Fruit fly (Drosophila melanogaster): ENCODE measurements around the gene Nepl11.

The Nepl11 gene

dm6 chr3R:4307664-4308416 lies 13.2 kb upstream of the Nepl11 start, which contains the start of gene MP1:
MP1 (plus strand) TSS chr3R:4307908.
- TF ChIP-seq psq (optimal IDR thresholded peaks at IDR 0.05) (no peak), EcR (GFP tag; optimal IDR thresholded peaks at IDR 0.05) (no peak), CG8478 (optimal IDR thresholded peaks at IDR 0.05) (no peak), Dll (optimal IDR thresholded peaks at IDR 0.05) (no peak), pan (optimal IDR thresholded peaks at IDR 0.05) (no peak), usp (GFP tag; optimal IDR thresholded peaks at IDR 0.05) (no peak)

- no peak for TF ChIP-seq Dll (optimal IDR thresholded peaks at IDR 0.05)
These were observed 6.8 kb upstream of the Nepl11 start for dm6 chr3R:4301485-4301884.

DNA sequence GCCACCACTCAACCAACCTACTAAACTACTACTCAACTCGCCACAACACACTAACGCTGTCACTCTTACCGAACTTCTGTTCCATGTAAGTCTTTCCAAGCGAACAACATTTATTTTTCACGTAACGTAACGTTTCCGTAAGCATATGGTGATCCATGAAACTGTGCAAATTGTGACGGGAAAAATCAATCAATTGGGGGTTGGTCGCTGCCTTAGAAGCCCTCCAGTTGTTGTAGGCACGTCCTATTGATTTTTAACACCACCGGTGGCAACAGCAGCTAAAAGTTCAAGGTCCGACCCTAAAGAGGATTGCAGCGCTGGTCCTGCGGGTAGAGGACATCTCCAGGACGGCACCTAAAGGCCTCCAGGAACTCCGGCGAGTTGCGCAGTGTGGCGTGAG lies 2.5 kb downstream of the Nepl11 start:
- TF ChIP-seq Dll (optimal IDR thresholded peaks at IDR 0.05) (no peak), pan (optimal IDR thresholded peaks at IDR 0.05) (no peak), psq (optimal IDR thresholded peaks at IDR 0.05) (no peak), CG8478 (optimal IDR thresholded peaks at IDR 0.05) (no peak), usp (GFP tag; optimal IDR thresholded peaks at IDR 0.05) (no peak), EcR (GFP tag; optimal IDR thresholded peaks at IDR 0.05) (no peak)

- TF ChIP-seq Dll (optimal IDR thresholded peaks at IDR 0.05) (no peak), pan (optimal IDR thresholded peaks at IDR 0.05) (no peak)
These were observed 3.4 kb downstream of the Nepl11 start for dm6 chr3R:4291289-4291688.

- TF ChIP-seq Dll (optimal IDR thresholded peaks at IDR 0.05) (no peak), usp (GFP tag; optimal IDR thresholded peaks at IDR 0.05) (no peak), EcR (GFP tag; optimal IDR thresholded peaks at IDR 0.05) (no peak), pan (optimal IDR thresholded peaks at IDR 0.05) (no peak), psq (optimal IDR thresholded peaks at IDR 0.05) (no peak), CG8478 (optimal IDR thresholded peaks at IDR 0.05) (no peak)
These were observed 10.2 kb downstream of the Nepl11 start for dm6 chr3R:4284376-4284953.

DNA sequence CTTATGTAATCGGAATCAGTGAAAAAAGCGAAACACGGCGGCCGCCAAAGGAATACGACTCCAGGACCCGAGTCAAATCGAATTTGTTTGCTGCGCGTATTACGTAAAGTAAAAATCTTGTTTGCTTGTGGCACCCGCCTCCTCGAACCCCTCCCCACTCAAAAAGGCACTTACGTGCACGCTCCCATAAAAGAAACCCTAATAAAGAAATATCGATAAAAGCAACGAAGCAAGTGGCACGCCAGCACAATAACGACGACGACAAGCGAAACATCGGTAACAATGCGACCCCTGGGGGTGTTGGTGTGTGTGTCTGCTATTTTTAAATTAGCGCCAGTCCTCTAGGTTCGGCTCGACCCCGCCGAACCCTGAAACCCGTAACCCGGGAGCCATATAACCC lies 12.4 kb downstream of the Nepl11 start:
- no peak for TF ChIP-seq Dll (optimal IDR thresholded peaks at IDR 0.05)
- TF ChIP-seq psq (optimal IDR thresholded peaks at IDR 0.05) = no peak
- TF ChIP-seq CG8478 (optimal IDR thresholded peaks at IDR 0.05) = no peak
- TF ChIP-seq pan (optimal IDR thresholded peaks at IDR 0.05) = no peak
- no peak for TF ChIP-seq usp (GFP tag; optimal IDR thresholded peaks at IDR 0.05)
- no peak for TF ChIP-seq EcR (GFP tag; optimal IDR thresholded peaks at IDR 0.05)

DNA sequence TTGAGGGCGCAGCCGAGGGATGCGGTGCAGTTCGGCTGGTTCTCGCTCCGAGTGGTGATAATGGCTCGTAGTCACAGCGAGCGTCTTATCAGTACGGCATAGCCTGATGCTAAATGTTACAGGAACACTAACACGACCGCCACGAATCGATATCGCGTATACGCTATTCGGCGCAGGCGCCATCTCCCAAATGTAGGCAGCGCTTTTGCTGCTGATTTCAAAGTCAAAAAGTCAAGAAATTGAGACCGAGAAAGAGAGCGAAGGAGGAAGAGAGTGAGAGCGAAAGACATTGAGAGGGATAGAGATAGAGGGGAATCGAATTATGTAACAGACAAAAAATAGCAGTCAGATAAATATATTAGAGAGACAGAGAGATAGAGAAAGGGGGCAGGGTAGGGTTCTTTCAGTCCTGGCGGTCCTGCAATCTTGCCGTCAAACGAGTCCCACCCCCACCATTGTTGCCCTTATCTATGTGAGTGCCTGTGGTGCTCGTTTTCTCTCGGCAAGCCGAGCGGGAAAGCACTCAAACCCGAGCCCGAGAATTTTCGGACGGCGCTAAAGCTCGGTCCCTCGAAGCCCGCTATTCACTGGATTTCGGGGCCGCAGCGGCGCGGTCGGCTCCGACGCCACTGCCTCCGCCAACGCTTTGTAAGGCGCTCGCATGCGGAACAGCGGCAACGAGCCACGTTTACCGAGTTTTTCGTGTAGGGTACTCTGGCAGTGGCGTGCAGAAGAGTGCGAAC lies 13.3 kb downstream of the Nepl11 start:
- TF ChIP-seq psq (optimal IDR thresholded peaks at IDR 0.05) (no peak), usp (GFP tag; optimal IDR thresholded peaks at IDR 0.05) (no peak), pan (optimal IDR thresholded peaks at IDR 0.05) (no peak), Dll (optimal IDR thresholded peaks at IDR 0.05) (no peak), CG8478 (optimal IDR thresholded peaks at IDR 0.05) (no peak), EcR (GFP tag; optimal IDR thresholded peaks at IDR 0.05) (no peak)

DNA sequence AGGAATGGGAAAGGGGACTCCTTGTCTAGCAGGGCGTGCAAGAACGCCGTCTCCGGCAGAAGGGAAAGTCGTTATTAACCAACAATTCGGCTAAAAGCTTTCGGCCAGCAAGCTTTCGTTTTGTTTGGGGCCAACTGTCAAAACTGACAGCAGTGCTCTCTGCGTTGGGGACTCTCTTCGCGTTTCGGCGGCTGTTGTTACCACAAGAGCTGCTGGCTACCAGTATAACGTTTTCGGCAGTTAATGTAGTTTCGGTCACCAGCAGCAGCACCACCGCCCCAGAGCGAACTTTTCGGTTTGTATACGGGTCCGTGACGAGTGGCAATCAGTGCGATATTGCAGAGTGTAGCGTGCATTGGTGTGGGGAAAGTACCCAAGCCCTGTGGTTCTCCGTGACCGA lies 14.6 kb downstream of the Nepl11 start, which contains the start of gene cpx:
Gene cpx, plus strand, starts transcription at position 160 of the 400 bp plus-strand sequence.
- no peak for TF ChIP-seq EcR (GFP tag; optimal IDR thresholded peaks at IDR 0.05)
- TF ChIP-seq psq (optimal IDR thresholded peaks at IDR 0.05) = no peak
- no peak for TF ChIP-seq Dll (optimal IDR thresholded peaks at IDR 0.05)
- TF ChIP-seq CG8478 (optimal IDR thresholded peaks at IDR 0.05) = no peak
- no peak for TF ChIP-seq usp (GFP tag; optimal IDR thresholded peaks at IDR 0.05)
- TF ChIP-seq pan (optimal IDR thresholded peaks at IDR 0.05) = no peak

DNA sequence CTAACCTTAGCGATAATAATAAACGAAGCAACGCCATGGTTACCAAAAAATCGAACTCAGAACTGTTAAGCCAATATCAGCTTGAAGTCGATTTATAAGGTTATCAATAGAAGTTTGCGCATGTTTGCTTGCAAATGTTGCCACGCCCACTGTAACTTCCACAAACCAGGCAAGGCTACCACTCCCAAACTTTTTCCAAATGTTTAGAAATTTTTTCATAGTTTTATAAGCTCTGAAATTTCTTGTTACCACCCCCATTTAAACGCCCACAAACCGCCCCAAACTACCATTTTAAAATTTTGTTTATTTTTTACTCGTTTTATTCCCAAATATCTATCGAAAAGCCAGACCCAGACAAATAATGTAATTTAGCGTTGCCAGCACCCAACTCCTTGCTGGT lies 16.8 kb downstream of the Nepl11 start, which contains the start of gene flip:
Gene flip, minus strand, starts transcription at position 101 of the 400 bp plus-strand sequence.
- no peak for TF ChIP-seq Dll (optimal IDR thresholded peaks at IDR 0.05)
- no peak for TF ChIP-seq psq (optimal IDR thresholded peaks at IDR 0.05)
- no peak for TF ChIP-seq pan (optimal IDR thresholded peaks at IDR 0.05)
- no peak for TF ChIP-seq CG8478 (optimal IDR thresholded peaks at IDR 0.05)
- no peak for TF ChIP-seq usp (GFP tag; optimal IDR thresholded peaks at IDR 0.05)
- no peak for TF ChIP-seq EcR (GFP tag; optimal IDR thresholded peaks at IDR 0.05)

DNA sequence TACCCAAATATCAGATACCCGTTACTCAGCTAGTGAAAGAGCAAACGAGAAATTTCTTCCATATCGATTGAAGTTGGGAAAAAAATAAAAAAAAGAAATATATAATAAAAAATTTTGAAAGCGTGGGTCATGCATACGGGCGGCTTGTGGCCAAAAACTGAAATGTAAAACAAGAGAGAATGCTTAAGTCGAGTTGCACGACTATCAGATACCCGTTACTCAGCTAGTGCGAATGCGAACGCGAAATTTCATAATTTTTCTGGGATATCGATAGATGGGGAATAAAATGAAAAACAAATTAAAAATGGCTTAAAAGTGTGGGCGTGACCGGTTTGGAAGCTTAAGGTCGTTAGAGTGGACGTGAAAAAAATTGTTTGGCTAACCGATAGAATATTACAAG lies 26.3 kb downstream of the Nepl11 start:
- TF ChIP-seq psq (optimal IDR thresholded peaks at IDR 0.05) (no peak), EcR (GFP tag; optimal IDR thresholded peaks at IDR 0.05) (no peak), pan (optimal IDR thresholded peaks at IDR 0.05) (no peak), Dll (optimal IDR thresholded peaks at IDR 0.05) (no peak), CG8478 (optimal IDR thresholded peaks at IDR 0.05) (no peak), usp (GFP tag; optimal IDR thresholded peaks at IDR 0.05) (no peak)

DNA sequence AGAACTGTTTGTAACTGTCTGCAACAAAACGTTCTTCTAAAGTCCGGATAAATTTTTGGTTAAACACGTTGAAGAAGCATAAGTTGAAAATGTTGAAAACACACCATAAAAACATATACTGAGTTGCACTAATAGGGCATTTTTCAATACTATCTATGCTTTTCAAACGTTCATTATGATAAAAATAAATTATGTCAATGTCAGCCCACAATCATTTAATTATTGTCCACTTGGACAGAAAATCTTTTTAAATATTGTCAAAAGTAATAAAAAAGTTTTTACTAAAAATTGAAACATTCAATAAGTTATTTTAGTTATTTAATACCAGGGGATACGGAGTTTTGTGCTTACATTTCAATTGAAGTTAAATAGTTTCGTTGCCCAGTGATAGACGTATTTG lies 28.2 kb downstream of the Nepl11 start, which contains the start of gene CG1092:
Gene CG1092, plus strand, starts transcription at position 301 of the 400 bp plus-strand sequence.
- TF ChIP-seq CG8478 (optimal IDR thresholded peaks at IDR 0.05) = no peak
- no peak for TF ChIP-seq EcR (GFP tag; optimal IDR thresholded peaks at IDR 0.05)
- TF ChIP-seq usp (GFP tag; optimal IDR thresholded peaks at IDR 0.05) = no peak
- TF ChIP-seq pan (optimal IDR thresholded peaks at IDR 0.05) = no peak
- no peak for TF ChIP-seq psq (optimal IDR thresholded peaks at IDR 0.05)
- TF ChIP-seq Dll (optimal IDR thresholded peaks at IDR 0.05) = no peak

- TF ChIP-seq Dll (optimal IDR thresholded peaks at IDR 0.05) (no peak), CG8478 (optimal IDR thresholded peaks at IDR 0.05) (no peak), EcR (GFP tag; optimal IDR thresholded peaks at IDR 0.05) (no peak), usp (GFP tag; optimal IDR thresholded peaks at IDR 0.05) (no peak), pan (optimal IDR thresholded peaks at IDR 0.05) (no peak)
These were observed 38.0 kb downstream of the Nepl11 start, which contains the start of gene Or82a for dm6 chr3R:4256672-4257071. Or82a (plus strand) TSS chr3R:4256972.
